Worm (Caenorhabditis elegans) whole organism, early embryonic: ENCODE results near the gene irld-12.

ENCODE experiments used
- B0310.2 ChIP-seq: sonication (generic microtip); optimal IDR thresholded peaks from 2 replicates; lab custom pipeline; 2016; ENCODE audit warnings: mild to moderate bottlenecking, missing genetic modification characterization, missing compliant biosample characterization
- F13C5.2 ChIP-seq: sonication (generic microtip); optimal IDR thresholded peaks from 2 replicates; lab custom pipeline; 2017; ENCODE audit warnings: mild to moderate bottlenecking, missing genetic modification characterization, inconsistent platforms, missing compliant biosample characterization
- aly-1 ChIP-seq: sonication (generic microtip); optimal IDR thresholded peaks from 2 replicates; lab custom pipeline; 2016; ENCODE audit warnings: missing genetic modification characterization, missing compliant biosample characterization
- ama-1 ChIP-seq: fragments of 150-350 bp; optimal IDR thresholded peaks from 2 replicates; lab custom pipeline; 2014
- ceh-36 ChIP-seq: sonication (generic microtip); optimal IDR thresholded peaks from 2 replicates; lab custom pipeline; 2016; ENCODE audit warnings: missing genetic modification characterization, inconsistent platforms, missing compliant biosample characterization
- ets-7 ChIP-seq: sonication (generic microtip); optimal IDR thresholded peaks from 2 replicates; lab custom pipeline; 2016; ENCODE audit warnings: missing genotype, missing genetic modification characterization, missing compliant biosample characterization
- flt-1 ChIP-seq: fragments of 200-800 bp; sonication (Bioruptor generic); IDR thresholded peaks from 2 replicates; pipeline ENCODE4 v1.3.6; 2022; ENCODE audit warnings: missing genetic modification characterization, missing compliant biosample characterization
- hmbx-1 ChIP-seq: sonication (generic microtip); optimal IDR thresholded peaks from 2 replicates; lab custom pipeline; 2016; ENCODE audit warnings: mild to moderate bottlenecking, missing genetic modification characterization, missing compliant biosample characterization
- hmg-4 ChIP-seq: fragments of 200-800 bp; sonication (Bioruptor generic); optimal IDR thresholded peaks from 2 replicates; lab custom pipeline; 2018; ENCODE audit warnings: mild to moderate bottlenecking, missing genetic modification characterization, missing compliant biosample characterization
- pes-1 ChIP-seq: fragments of 200-800 bp; sonication (Bioruptor generic); IDR thresholded peaks from 2 replicates; pipeline ENCODE4 v1.3.6; 2022; ENCODE audit warnings: missing genetic modification reagents, missing genetic modification characterization, missing compliant biosample characterization
- scrt-1 ChIP-seq: fragments of 200-800 bp; sonication (Bioruptor generic); IDR thresholded peaks from 2 replicates; pipeline ENCODE4 v1.3.6; 2022; ENCODE audit warnings: missing genetic modification characterization, missing compliant biosample characterization
- sea-1 ChIP-seq: fragments of 200-800 bp; sonication (Bioruptor generic); conservative IDR thresholded peaks from 2 replicates; pipeline ENCODE4 v1.3.6; 2022; ENCODE audit warnings: missing genetic modification characterization, missing compliant biosample characterization
- tbx-11 ChIP-seq: fragments of 200-800 bp; sonication (Bioruptor generic); IDR thresholded peaks from 2 replicates; pipeline ENCODE4 v1.3.6; 2022; ENCODE audit warnings: missing genetic modification characterization, missing compliant biosample characterization
- tbx-37 ChIP-seq: fragments of 200-800 bp; sonication (Bioruptor generic); conservative IDR thresholded peaks from 2 replicates; pipeline ENCODE4 v1.3.6; 2022; ENCODE audit warnings: missing genetic modification reagents, missing genetic modification characterization, missing compliant biosample characterization

DNA sequence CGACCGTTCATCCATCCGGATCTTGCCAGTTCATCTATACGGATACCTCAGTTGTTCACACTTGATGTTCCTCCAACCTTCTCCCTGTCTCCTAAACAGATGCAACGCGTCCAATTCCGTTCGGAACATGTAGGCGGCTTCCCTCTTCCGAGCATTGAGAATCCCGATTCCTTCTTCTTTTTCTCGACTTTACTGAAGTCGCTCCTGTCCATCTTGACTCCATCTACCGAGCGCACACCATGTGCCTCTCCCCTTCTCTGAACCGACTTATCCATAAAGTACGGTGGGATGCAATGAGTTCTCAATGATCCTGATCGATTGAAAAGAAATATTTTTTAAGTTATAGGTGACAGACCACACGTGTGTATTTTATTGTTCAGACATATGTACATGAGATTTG is 29.1 kb downstream of the irld-12 start:
- TF ChIP-seq ama-1 (no peak), hmbx-1 (tag; lab: Kevin White, UChicago) (no peak), pes-1 (GFP tag; lab: Robert Waterston, UW) (no peak), ets-7 (tag; lab: Kevin White, UChicago) (no peak), scrt-1 (no peak), ceh-36 (tag; lab: Kevin White, UChicago) (no peak), B0310.2 (no peak), hmg-4 (GFP tag; lab: Kevin White, UChicago) (no peak), flt-1 (GFP tag; lab: Robert Waterston, UW) (no peak), F13C5.2 (tag; lab: Kevin White, UChicago) (no peak), sea-1 (GFP tag; lab: Robert Waterston, UW) (no peak), tbx-11 (no peak), tbx-37 (GFP tag; lab: Robert Waterston, UW) (no peak), aly-1 (tag; lab: Kevin White, UChicago) (no peak)
